Worm (Caenorhabditis elegans) whole organism, midembryonic: ENCODE results near the gene rig-3.

ENCODE experiments used
- T22C8.4 ChIP-seq: fragments of 200-800 bp; sonication (Bioruptor generic); IDR thresholded peaks from 2 replicates; pipeline ENCODE4 v1.3.6; 2022; ENCODE audit warnings: missing genetic modification characterization, missing compliant biosample characterization
- cog-1 ChIP-seq: sonication (generic microtip); optimal IDR thresholded peaks from 2 replicates; lab custom pipeline; 2016; ENCODE audit warnings: missing genetic modification characterization, missing compliant biosample characterization
- flt-1 ChIP-seq: fragments of 200-800 bp; sonication (Bioruptor generic); IDR thresholded peaks from 2 replicates; pipeline ENCODE4 v1.3.6; 2022; ENCODE audit warnings: missing genetic modification characterization, missing compliant biosample characterization
- klf-2 ChIP-seq: fragments of 200-800 bp; sonication (Bioruptor generic); conservative IDR thresholded peaks from 2 replicates; pipeline ENCODE4 v1.3.6; 2022; ENCODE audit warnings: missing genetic modification reagents, missing genetic modification characterization, missing compliant biosample characterization
- med-1 ChIP-seq: sonication (generic microtip); optimal IDR thresholded peaks from 2 replicates; lab custom pipeline; 2017; ENCODE audit warnings: missing genetic modification characterization, mild to moderate bottlenecking, missing compliant biosample characterization, antibody characterized with exemption, missing genetic modification reagents; ENCODE audit not compliant: insufficient read depth
- ref-1 ChIP-seq: fragments of 200-800 bp; sonication (Bioruptor generic); conservative IDR thresholded peaks from 2 replicates; pipeline ENCODE4 v1.3.6; 2022; ENCODE audit warnings: missing genetic modification reagents, missing genetic modification characterization, missing compliant biosample characterization
- tab-1 ChIP-seq: fragments of 200-800 bp; sonication (Bioruptor generic); IDR thresholded peaks from 2 replicates; pipeline ENCODE4 v1.3.6; 2022; ENCODE audit warnings: missing genetic modification characterization, missing compliant biosample characterization
- ztf-23 ChIP-seq: fragments of 200-800 bp; sonication (Bioruptor generic); IDR thresholded peaks from 2 replicates; pipeline ENCODE4 v1.3.6; 2022; ENCODE audit warnings: missing genetic modification reagents, missing genetic modification characterization, missing compliant biosample characterization
- ztf-29 ChIP-seq: fragments of 200-800 bp; sonication (Bioruptor generic); IDR thresholded peaks from 2 replicates; pipeline ENCODE4 v1.3.6; 2022; ENCODE audit warnings: missing genetic modification reagents, missing genetic modification characterization, missing compliant biosample characterization

The rig-3 gene

ce11 chrX:6894104-6894503 lies 40.7 kb downstream of the rig-3 start:
- TF ChIP-seq tab-1 (GFP tag; lab: Robert Waterston, UW) (no peak), ztf-29 (GFP tag; lab: Robert Waterston, UW) (no peak), ref-1 (GFP tag; lab: Robert Waterston, UW) (no peak)

DNA sequence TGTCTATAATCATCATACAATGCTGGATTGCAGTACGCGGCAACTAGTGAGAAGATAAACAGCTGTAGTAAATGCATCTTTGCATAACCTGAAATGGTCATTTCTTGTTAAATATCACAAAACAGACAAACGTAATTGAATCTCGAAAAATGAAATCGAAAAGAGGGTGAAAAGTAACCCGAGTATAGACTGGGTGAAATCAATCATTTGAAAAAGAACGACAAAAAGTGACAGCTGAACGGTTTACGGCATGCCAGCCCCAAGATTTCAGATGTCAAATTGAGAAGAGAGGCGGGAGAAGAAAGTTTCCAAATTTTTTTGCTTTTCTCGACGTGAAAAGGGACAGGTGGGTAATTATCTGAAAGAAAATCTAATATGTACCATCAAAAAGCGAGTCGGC lies 46.4 kb downstream of the rig-3 start, which contains the start of gene F14B8.4:
Gene F14B8.4, minus strand, starts transcription at position 101 of the 400 bp plus-strand sequence.
- TF ChIP-seq klf-2 (GFP tag; lab: Robert Waterston, UW) (no peak), cog-1 (tag; lab: Kevin White, UChicago) (no peak), T22C8.4 (GFP tag; lab: Robert Waterston, UW) (no peak), tab-1 (GFP tag; lab: Robert Waterston, UW) (no peak), ztf-23 (no peak), ztf-29 (GFP tag; lab: Robert Waterston, UW) (no peak), med-1 (GFP tag; lab: Kevin White, UChicago) (no peak), ref-1 (GFP tag; lab: Robert Waterston, UW) (no peak), flt-1 (GFP tag; lab: Robert Waterston, UW) (no peak)

DNA sequence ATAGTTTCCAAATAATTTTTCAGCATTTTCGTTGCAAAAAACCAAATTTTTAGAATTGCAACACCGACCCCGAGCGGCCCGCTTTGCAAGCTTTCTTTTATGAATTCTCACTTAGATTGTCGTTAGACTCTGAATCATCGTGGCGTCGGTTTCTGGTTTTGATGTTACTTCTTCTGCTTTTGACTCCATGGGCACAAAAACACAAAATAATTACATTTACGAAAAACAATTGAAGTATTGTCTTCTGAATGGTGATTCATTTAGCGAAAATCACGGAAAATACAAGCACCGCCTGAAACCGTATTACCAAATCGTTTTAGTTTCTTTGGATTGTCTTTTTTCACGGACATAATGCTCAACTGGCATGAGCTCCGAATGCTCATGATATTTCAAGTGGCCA lies 47.7 kb downstream of the rig-3 start, which contains the start of gene pes-23:
Gene pes-23, plus strand, starts transcription at position 301 of the 400 bp plus-strand sequence.
- TF ChIP-seq ztf-23 (no peak), cog-1 (tag; lab: Kevin White, UChicago) (no peak), med-1 (GFP tag; lab: Kevin White, UChicago) (no peak), flt-1 (GFP tag; lab: Robert Waterston, UW) (no peak), ref-1 (GFP tag; lab: Robert Waterston, UW) (no peak), T22C8.4 (GFP tag; lab: Robert Waterston, UW) (no peak), ztf-29 (GFP tag; lab: Robert Waterston, UW) (no peak), tab-1 (GFP tag; lab: Robert Waterston, UW) (no peak), klf-2 (GFP tag; lab: Robert Waterston, UW) (no peak)

ce11 chrX:6902958-6903357 lies 49.5 kb downstream of the rig-3 start:
- peak; percentile 82 for TF ChIP-seq tab-1 (GFP tag; lab: Robert Waterston, UW)
- TF ChIP-seq ztf-23: peak; percentile 90
- peak; percentile 19 for TF ChIP-seq med-1 (GFP tag; lab: Kevin White, UChicago)
- TF ChIP-seq cog-1 (tag; lab: Kevin White, UChicago): peak; percentile 49
- no peak; the same call in 1 of the 2 replicates for TF ChIP-seq ztf-29 (GFP tag; lab: Robert Waterston, UW)
- TF ChIP-seq flt-1 (GFP tag; lab: Robert Waterston, UW): peak; percentile 90
- TF ChIP-seq T22C8.4 (GFP tag; lab: Robert Waterston, UW): no peak; the same call in none of the 2 replicates
- TF ChIP-seq klf-2 (GFP tag; lab: Robert Waterston, UW): peak; percentile 85
- TF ChIP-seq ref-1 (GFP tag; lab: Robert Waterston, UW): peak; percentile 66; the same call in 1 of the 2 replicates

DNA sequence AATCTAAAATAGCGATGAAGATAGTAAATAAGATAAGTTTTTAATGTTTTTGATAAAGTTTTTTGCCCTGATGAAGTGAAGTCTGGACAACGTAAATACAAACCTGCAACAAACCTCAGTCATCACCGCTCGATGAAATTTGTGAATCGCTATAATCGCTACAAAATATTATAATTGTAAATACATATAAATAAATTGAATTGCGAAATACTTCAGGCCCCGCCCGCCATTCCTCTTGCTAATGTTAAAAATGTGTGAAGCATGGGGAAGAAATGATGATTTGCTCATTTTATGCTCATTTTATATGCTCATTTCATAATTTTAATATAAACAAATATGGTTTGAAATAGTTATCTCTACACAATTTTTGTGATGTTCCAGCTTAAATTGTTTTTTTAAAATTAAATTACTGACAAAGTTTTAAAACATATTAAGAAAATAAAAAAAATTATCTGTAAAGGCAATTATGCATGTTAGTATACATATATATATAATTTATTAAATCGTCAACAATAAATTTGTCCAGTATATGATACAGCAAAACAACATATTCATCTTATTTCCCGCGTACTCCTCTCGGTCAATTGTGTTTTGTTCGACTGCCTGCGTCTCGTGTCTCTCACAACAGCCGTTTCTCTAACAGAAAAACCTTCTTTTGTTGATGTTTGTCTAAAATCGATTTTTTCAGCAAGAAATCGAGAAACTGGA lies 50.8 kb downstream of the rig-3 start, which contains the start of gene sid-5:
Gene sid-5, plus strand, starts transcription at position 658 of the 708 bp plus-strand sequence.
- TF ChIP-seq ref-1 (GFP tag; lab: Robert Waterston, UW) (no peak), T22C8.4 (GFP tag; lab: Robert Waterston, UW) (no peak)

ce11 chrX:6905581-6905980 lies 52.2 kb downstream of the rig-3 start:
- TF ChIP-seq T22C8.4 (GFP tag; lab: Robert Waterston, UW): no peak
- TF ChIP-seq med-1 (GFP tag; lab: Kevin White, UChicago): no peak
